Fruit fly (Drosophila melanogaster): Measurements from ENCODE around the gene alphaTub84B.
A peak's percentile ranks its signal among the peaks of the same experiment; 100 is the strongest.

alphaTub84B gene

dm6 chr3R:7102853-7103833 is 16.7 kb downstream of the alphaTub84B start:
- no peak for TF ChIP-seq noc (tag; optimal IDR thresholded peaks at IDR 0.05)

dm6 chr3R:7104308-7104707 is 17.9 kb downstream of the alphaTub84B start:
- no peak for TF ChIP-seq noc (tag; optimal IDR thresholded peaks at IDR 0.05)

dm6 chr3R:7105503-7106164 is 19.2 kb downstream of the alphaTub84B start:
- no peak for TF ChIP-seq noc (tag; optimal IDR thresholded peaks at IDR 0.05)

- peak; percentile 58 for TF ChIP-seq noc (tag; optimal IDR thresholded peaks at IDR 0.05)
Observed at dm6 chr3R:7107713-7108588, 21.6 kb downstream of the alphaTub84B start.

- TF ChIP-seq noc (tag; optimal IDR thresholded peaks at IDR 0.05): peak; percentile 5
Observed at dm6 chr3R:7108589-7109312, 22.4 kb downstream of the alphaTub84B start.

dm6 chr3R:7109760-7110303 is 23.4 kb downstream of the alphaTub84B start:
- TF ChIP-seq noc (tag; optimal IDR thresholded peaks at IDR 0.05): no peak

dm6 chr3R:7111206-7111858 is 24.9 kb downstream of the alphaTub84B start:
- no peak for TF ChIP-seq noc (tag; optimal IDR thresholded peaks at IDR 0.05)

- no peak for TF ChIP-seq noc (tag; optimal IDR thresholded peaks at IDR 0.05)
Observed at dm6 chr3R:7112977-7113376, 26.6 kb downstream of the alphaTub84B start.

- TF ChIP-seq noc (tag; optimal IDR thresholded peaks at IDR 0.05): no peak
Observed at dm6 chr3R:7116511-7116910, 30.1 kb downstream of the alphaTub84B start.

- no peak for TF ChIP-seq noc (tag; optimal IDR thresholded peaks at IDR 0.05)
Observed at dm6 chr3R:7117590-7117989, 31.2 kb downstream of the alphaTub84B start, which contains the start of gene Mlp84B. Gene Mlp84B, minus strand, starts transcription at chr3R:7117732.

- TF ChIP-seq noc (tag; optimal IDR thresholded peaks at IDR 0.05): no peak
Observed at dm6 chr3R:7122172-7123072, 36.0 kb downstream of the alphaTub84B start.

- no peak for TF ChIP-seq noc (tag; optimal IDR thresholded peaks at IDR 0.05)
Observed at dm6 chr3R:7123073-7123572, 36.7 kb downstream of the alphaTub84B start.

dm6 chr3R:7123699-7124098 is 37.3 kb downstream of the alphaTub84B start:
- no peak for TF ChIP-seq noc (tag; optimal IDR thresholded peaks at IDR 0.05)
